Fruit fly (Drosophila melanogaster): ENCODE results near the gene CG14445.
A peak's percentile ranks its signal among the peaks of the same experiment; 100 is the strongest.

CG14445 gene

dm6 chrX:6278879-6279628, 41.9 kb downstream of the CG14445 start:
- peak; percentile 64 for TF ChIP-seq CG17801 (GFP tag; optimal IDR thresholded peaks at IDR 0.05; ENCODE audit: partially characterized antibody)

DNA sequence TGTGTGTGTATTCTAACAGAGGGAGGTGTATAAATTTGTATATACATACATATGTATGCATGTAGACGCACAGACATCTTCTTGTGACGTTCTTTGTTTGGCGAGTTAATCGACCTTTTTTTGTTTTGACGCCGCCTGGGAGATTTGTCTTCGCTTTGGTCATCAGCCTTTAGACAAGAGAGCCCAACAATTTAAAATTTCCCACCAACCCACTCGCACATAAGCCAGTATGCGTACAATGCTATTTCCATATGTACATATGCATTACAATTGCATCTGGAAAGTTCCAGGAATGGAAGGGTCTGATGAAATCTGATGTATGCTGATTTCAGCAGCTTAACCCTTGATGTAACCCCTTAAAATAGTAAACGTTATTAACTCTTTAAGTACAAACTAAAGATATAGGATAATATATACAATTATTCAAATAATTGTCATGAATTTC, 42.5 kb downstream of the CG14445 start, which contains the start of gene Ubi-p5E:
Gene Ubi-p5E (minus strand): TSS at position 19 of the 445 bp plus-strand sequence.
- TF ChIP-seq CG17801 (GFP tag; optimal IDR thresholded peaks at IDR 0.05; ENCODE audit: partially characterized antibody) = no peak

DNA sequence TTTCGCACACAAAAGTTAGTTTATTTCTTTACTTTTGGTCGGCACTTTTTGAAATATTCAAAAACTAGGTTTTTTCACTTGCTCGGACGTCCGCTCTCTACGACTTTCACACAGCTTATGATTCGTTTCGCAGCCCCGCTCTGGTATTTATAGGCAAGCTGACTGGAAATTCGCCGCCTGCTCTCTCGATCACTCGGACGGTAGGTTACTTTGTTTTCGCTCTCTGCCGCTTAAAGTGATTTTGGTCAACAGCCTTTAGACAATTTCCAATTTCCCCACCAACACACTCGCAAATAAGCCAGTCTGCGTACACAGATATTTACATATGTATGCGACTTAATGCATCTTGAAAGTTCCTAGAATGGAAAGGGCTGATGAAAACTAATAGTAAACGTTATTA, 46.4 kb downstream of the CG14445 start, which contains the start of gene CG11700:
Gene CG11700 (minus strand): TSS at position 106 of the 400 bp plus-strand sequence.
- peak; percentile 31 for TF ChIP-seq CG17801 (GFP tag; optimal IDR thresholded peaks at IDR 0.05; ENCODE audit: partially characterized antibody)

dm6 chrX:6287842-6288241, 50.7 kb downstream of the CG14445 start, which contains the start of the genes Top3beta and wuho:
Top3beta (minus strand) TSS chrX:6287990.
wuho (plus strand) TSS chrX:6288100.
- peak; percentile 71 for TF ChIP-seq CG17801 (GFP tag; optimal IDR thresholded peaks at IDR 0.05; ENCODE audit: partially characterized antibody)

Data from ovary, adult (tissue).